Worm (Caenorhabditis elegans): ENCODE data around the gene fbxa-199.

- TF ChIP-seq mbf-1 (tag; optimal IDR thresholded peaks at IDR 0.05) (no peak), R02D3.7 (tag; optimal IDR thresholded peaks at IDR 0.05) (no peak), nhr-6 (tag; optimal IDR thresholded peaks at IDR 0.05) (no peak), nhr-12 (tag; optimal IDR thresholded peaks at IDR 0.05) (no peak), unc-62 (GFP tag; optimal IDR thresholded peaks at IDR 0.05) (no peak), elt-1 (tag; optimal IDR thresholded peaks at IDR 0.05) (no peak), ceh-82 (tag; optimal IDR thresholded peaks at IDR 0.05) (no peak), F13H6.1 (tag; optimal IDR thresholded peaks at IDR 0.05) (no peak), mab-5 (tag; optimal IDR thresholded peaks at IDR 0.05) (no peak), nhr-21 (tag; optimal IDR thresholded peaks at IDR 0.05) (no peak), elt-3 (tag; optimal IDR thresholded peaks at IDR 0.05) (no peak), nhr-11 (tag; optimal IDR thresholded peaks at IDR 0.05) (no peak), nhr-10 (tag; optimal IDR thresholded peaks at IDR 0.05) (no peak), unc-39 (tag; optimal IDR thresholded peaks at IDR 0.05) (no peak)
These were observed 14.0 kb upstream of the fbxa-199 start, which contains the start of gene srbc-63 for ce11 chrV:15412625-15413024.

Measured in whole organism, L2 larva.